Fruit fly (Drosophila melanogaster) whole organism, embryonic: ENCODE results near the gene pkaap.

Source experiments
- BEAF-32 ChIP-seq: fragments of 200-800 bp; sonication (Bioruptor generic); optimal IDR thresholded peaks from 3 replicates; lab custom pipeline; 2017; ENCODE audit warnings: missing biosample characterization, missing genetic modification characterization, mild to moderate bottlenecking, moderate library complexity, missing genetic modification reagents
- Bteb2 ChIP-seq: fragments of 200-800 bp; sonication (Bioruptor generic); optimal IDR thresholded peaks from 2 replicates; lab custom pipeline; 2016; ENCODE audit warnings: missing biosample characterization, missing genetic modification characterization
- CG11456 ChIP-seq: fragments of 200-800 bp; sonication (Bioruptor generic); IDR thresholded peaks from 3 replicates; pipeline ENCODE4 v1.3.6; 2022; ENCODE audit warnings: missing biosample characterization, missing genetic modification characterization
- CG12155 ChIP-seq: fragments of 200-800 bp; sonication (Bioruptor generic); optimal IDR thresholded peaks from 3 replicates; lab custom pipeline; 2016; ENCODE audit warnings: missing biosample characterization, missing genetic modification characterization
- CG12391 ChIP-seq: fragments of 200-800 bp; sonication (Bioruptor generic); optimal IDR thresholded peaks from 3 replicates; lab custom pipeline; 2018; ENCODE audit warnings: missing biosample characterization, mild to moderate bottlenecking, missing genetic modification characterization, moderate library complexity
- CG13287 ChIP-seq: fragments of 200-800 bp; sonication (Bioruptor generic); IDR thresholded peaks from 2 replicates; pipeline ENCODE4 v1.3.6; 2022; ENCODE audit warnings: missing biosample characterization, missing genetic modification characterization; ENCODE audit not compliant: partially characterized antibody
- CG13296 ChIP-seq: fragments of 200-800 bp; sonication (Bioruptor generic); optimal IDR thresholded peaks from 3 replicates; lab custom pipeline; 2018; ENCODE audit warnings: missing biosample characterization, mild to moderate bottlenecking, missing genetic modification characterization
- CG14965 ChIP-seq: fragments of 200-800 bp; sonication (Bioruptor generic); optimal IDR thresholded peaks from 2 replicates; lab custom pipeline; 2016; ENCODE audit warnings: missing biosample characterization, missing genetic modification characterization, borderline replicate concordance
- CG15073 ChIP-seq: fragments of 200-800 bp; sonication (Bioruptor generic); optimal IDR thresholded peaks from 2 replicates; lab custom pipeline; 2016; ENCODE audit warnings: missing biosample characterization, missing genetic modification characterization
- CG15269 ChIP-seq: fragments of 200-800 bp; sonication (Bioruptor generic); optimal IDR thresholded peaks from 2 replicates; lab custom pipeline; 2018; ENCODE audit warnings: missing biosample characterization, mild to moderate bottlenecking, missing genetic modification characterization, moderate library complexity
- CG1602 ChIP-seq: fragments of 200-800 bp; sonication (Bioruptor generic); optimal IDR thresholded peaks from 3 replicates; lab custom pipeline; 2016; ENCODE audit warnings: missing biosample characterization, missing genetic modification characterization
- CG1603 ChIP-seq: fragments of 200-800 bp; sonication (Bioruptor generic); optimal IDR thresholded peaks from 2 replicates; lab custom pipeline; 2019; ENCODE audit warnings: missing biosample characterization, mild to moderate bottlenecking, missing genetic modification characterization, moderate library complexity
- CG17359 ChIP-seq: fragments of 200-800 bp; sonication (Bioruptor generic); optimal IDR thresholded peaks from 3 replicates; lab custom pipeline; 2018; ENCODE audit warnings: missing biosample characterization, mild to moderate bottlenecking, missing genetic modification characterization, moderate library complexity
- CG17385 ChIP-seq: fragments of 200-800 bp; sonication (Bioruptor generic); optimal IDR thresholded peaks from 3 replicates; lab custom pipeline; 2018; ENCODE audit warnings: missing biosample characterization, mild to moderate bottlenecking, missing genetic modification characterization
- CG18262 ChIP-seq: fragments of 200-800 bp; optimal IDR thresholded peaks from 3 replicates; lab custom pipeline; 2019; ENCODE audit warnings: missing biosample characterization, mild to moderate bottlenecking, missing genetic modification characterization, moderate library complexity
- CG2116 ChIP-seq: fragments of 200-800 bp; sonication (Bioruptor generic); optimal IDR thresholded peaks from 3 replicates; lab custom pipeline; 2018; ENCODE audit warnings: missing biosample characterization, mild to moderate bottlenecking, missing genetic modification characterization
- CG2120 ChIP-seq: fragments of 200-800 bp; sonication (Bioruptor generic); optimal IDR thresholded peaks from 3 replicates; lab custom pipeline; 2016; ENCODE audit warnings: missing biosample characterization, missing genetic modification characterization
- CG33557 ChIP-seq: fragments of 200-800 bp; sonication (Bioruptor generic); optimal IDR thresholded peaks from 2 replicates; lab custom pipeline; 2019; ENCODE audit warnings: missing biosample characterization, mild to moderate bottlenecking, missing genetic modification characterization, moderate library complexity
- CG7556 ChIP-seq: fragments of 200-800 bp; sonication (Bioruptor generic); optimal IDR thresholded peaks from 2 replicates; lab custom pipeline; 2017; ENCODE audit warnings: missing biosample characterization, mild to moderate bottlenecking, missing genetic modification characterization
- CG7987 ChIP-seq: fragments of 200-800 bp; sonication (Bioruptor generic); optimal IDR thresholded peaks from 2 replicates; lab custom pipeline; 2018; ENCODE audit warnings: missing biosample characterization, mild to moderate bottlenecking, missing genetic modification characterization, moderate library complexity
- CG8388 ChIP-seq: fragments of 200-800 bp; sonication (Bioruptor generic); optimal IDR thresholded peaks from 2 replicates; lab custom pipeline; 2019; ENCODE audit warnings: missing biosample characterization, mild to moderate bottlenecking, missing genetic modification characterization, moderate library complexity
- CTCF ChIP-seq: fragments of 200-800 bp; sonication (Bioruptor generic); optimal IDR thresholded peaks from 2 replicates; lab custom pipeline; 2017; ENCODE audit warnings: missing biosample characterization, mild to moderate bottlenecking, missing genetic modification characterization, moderate library complexity
- CoRest ChIP-seq: fragments of 200-800 bp; sonication (Bioruptor generic); optimal IDR thresholded peaks from 3 replicates; lab custom pipeline; 2018; ENCODE audit warnings: missing biosample characterization, mild to moderate bottlenecking, missing genetic modification characterization, moderate library complexity
- Dbx ChIP-seq: fragments of 200-800 bp; sonication (Bioruptor generic); IDR thresholded peaks from 3 replicates; pipeline ENCODE4 v1.3.6; 2022; ENCODE audit warnings: missing biosample characterization, missing genetic modification characterization
- Doc3 ChIP-seq: fragments of 200-800 bp; sonication (Bioruptor generic); IDR thresholded peaks from 3 replicates; pipeline ENCODE4 v1.3.6; 2022; ENCODE audit warnings: missing biosample characterization, missing genetic modification characterization; ENCODE audit not compliant: partially characterized antibody
- Fer3 ChIP-seq: fragments of 200-800 bp; sonication (Bioruptor generic); optimal IDR thresholded peaks from 2 replicates; lab custom pipeline; 2018; ENCODE audit warnings: missing biosample characterization, mild to moderate bottlenecking, missing genetic modification characterization, moderate library complexity
- GATAe ChIP-seq: fragments of 200-800 bp; sonication (Bioruptor generic); conservative IDR thresholded peaks from 2 replicates; pipeline ENCODE4 v1.3.6; 2022; ENCODE audit warnings: missing biosample characterization, missing genetic modification characterization
- HLH4C ChIP-seq: fragments of 200-800 bp; sonication (Bioruptor generic); IDR thresholded peaks from 3 replicates; pipeline ENCODE4 v1.3.6; 2022; ENCODE audit warnings: missing biosample characterization, missing genetic modification characterization; ENCODE audit not compliant: partially characterized antibody
- Lhr ChIP-seq: fragments of 200-800 bp; sonication (Bioruptor generic); optimal IDR thresholded peaks from 3 replicates; lab custom pipeline; 2017; ENCODE audit warnings: mild to moderate bottlenecking, missing biosample characterization, missing genetic modification reagents, missing genetic modification characterization
- Max ChIP-seq: fragments of 200-800 bp; sonication (Bioruptor generic); optimal IDR thresholded peaks from 2 replicates; lab custom pipeline; 2016; ENCODE audit warnings: missing biosample characterization, mild to moderate bottlenecking, missing genetic modification characterization
- Oaz ChIP-seq: fragments of 200-800 bp; sonication (Bioruptor generic); IDR thresholded peaks from 2 replicates; pipeline ENCODE4 v1.3.6; 2022; ENCODE audit warnings: missing biosample characterization, missing genetic modification characterization
- Six4 ChIP-seq: fragments of 200-800 bp; sonication (Bioruptor generic); optimal IDR thresholded peaks from 2 replicates; lab custom pipeline; 2016; ENCODE audit warnings: missing biosample characterization, missing genetic modification characterization
- Sry-δ ChIP-seq: fragments of 200-800 bp; sonication (Bioruptor generic); optimal IDR thresholded peaks from 2 replicates; lab custom pipeline; 2016; ENCODE audit warnings: missing biosample characterization, missing genetic modification characterization
- Xrp1 ChIP-seq: fragments of 200-800 bp; sonication (Bioruptor generic); IDR thresholded peaks from 2 replicates; pipeline ENCODE4 v1.3.6; 2022; ENCODE audit warnings: missing biosample characterization, missing genetic modification characterization
- bsh ChIP-seq, 2 experiments: fragments of 200-800 bp; sonication (Bioruptor generic); optimal IDR thresholded peaks; 2 replicates each; lab custom pipeline; 2017 to 2018; ENCODE audit warnings: mild to moderate bottlenecking in 2 of 2, missing biosample characterization in 2 of 2, missing genetic modification characterization in 2 of 2, moderate library complexity in 1 of 2
- caup ChIP-seq: fragments of 200-800 bp; sonication (Bioruptor generic); optimal IDR thresholded peaks from 3 replicates; lab custom pipeline; 2017; ENCODE audit warnings: missing biosample characterization, mild to moderate bottlenecking, missing genetic modification characterization, moderate library complexity; ENCODE audit not compliant: severe bottlenecking
- chm ChIP-seq: fragments of 200-800 bp; sonication (Bioruptor generic); IDR thresholded peaks from 2 replicates; pipeline ENCODE4 v1.3.6; 2022; ENCODE audit warnings: missing biosample characterization, missing genetic modification characterization
- crp ChIP-seq, 2 experiments: fragments of 200-800 bp; sonication (Bioruptor generic); optimal IDR thresholded peaks; 2 replicates in 1 of 2; 3 replicates in 1 of 2; lab custom pipeline; 2017; ENCODE audit warnings: missing biosample characterization in 2 of 2, missing genetic modification characterization in 2 of 2, mild to moderate bottlenecking in 1 of 2, moderate library complexity in 1 of 2
- dpn ChIP-seq, 2 experiments: fragments of 200-800 bp; sonication (Bioruptor generic); optimal IDR thresholded peaks; 3 replicates each; lab custom pipeline; 2016; ENCODE audit warnings: missing biosample characterization in 2 of 2, missing genetic modification characterization in 2 of 2
- gsb ChIP-seq: fragments of 200-800 bp; sonication (Bioruptor generic); IDR thresholded peaks from 2 replicates; pipeline ENCODE4 v1.3.6; 2022; ENCODE audit warnings: missing biosample characterization, missing genetic modification characterization
- nmo ChIP-seq: fragments of 200-800 bp; sonication (Bioruptor generic); optimal IDR thresholded peaks from 2 replicates; lab custom pipeline; 2018; ENCODE audit warnings: missing biosample characterization, mild to moderate bottlenecking, missing genetic modification characterization, moderate library complexity
- ro ChIP-seq: fragments of 200-800 bp; sonication (Bioruptor generic); IDR thresholded peaks from 2 replicates; pipeline ENCODE4 v1.3.6; 2022; ENCODE audit warnings: missing biosample characterization, missing genetic modification characterization
- scrt ChIP-seq: fragments of 200-800 bp; sonication (Bioruptor generic); optimal IDR thresholded peaks from 2 replicates; lab custom pipeline; 2018; ENCODE audit warnings: missing biosample characterization, mild to moderate bottlenecking, missing genetic modification characterization, moderate library complexity
- sd ChIP-seq: fragments of 200-800 bp; sonication (Bioruptor generic); optimal IDR thresholded peaks from 3 replicates; lab custom pipeline; 2018; ENCODE audit warnings: missing biosample characterization, mild to moderate bottlenecking, missing genetic modification characterization, moderate library complexity
- slbo ChIP-seq: fragments of 200-800 bp; sonication (Bioruptor generic); IDR thresholded peaks from 2 replicates; pipeline ENCODE4 v1.3.6; 2022; ENCODE audit warnings: missing biosample characterization, missing genetic modification characterization
- trem ChIP-seq: fragments of 200-800 bp; optimal IDR thresholded peaks from 3 replicates; lab custom pipeline; 2019; ENCODE audit warnings: missing biosample characterization, mild to moderate bottlenecking, missing genetic modification characterization, moderate library complexity
- ttk ChIP-seq: fragments of 200-800 bp; sonication (Bioruptor generic); IDR thresholded peaks from 2 replicates; pipeline ENCODE4 v2.1.2; 2022; ENCODE audit warnings: missing biosample characterization, missing genetic modification characterization
- vfl ChIP-seq: fragments of 200-800 bp; sonication (Bioruptor generic); optimal IDR thresholded peaks from 2 replicates; lab custom pipeline; 2016; ENCODE audit warnings: missing biosample characterization, missing genetic modification characterization
- zen2 ChIP-seq: fragments of 200-800 bp; sonication (Bioruptor generic); IDR thresholded peaks from 3 replicates; pipeline ENCODE4 v1.3.6; 2022; ENCODE audit warnings: missing biosample characterization, missing genetic modification characterization; ENCODE audit not compliant: partially characterized antibody

The pkaap gene

dm6 chr2L:16302773-16303279, 14.7 kb downstream of the pkaap start, which contains the start of gene GMF (continued):
- TF ChIP-seq CG12155 (GFP tag; lab: Kevin White, UChicago) (peak; percentile 20), nmo (peak; percentile 75), Sry-δ (peak; percentile 61), CG7987 (GFP tag; lab: Kevin White, UChicago) (no peak), CG14965 (no peak), sd (tag; lab: Kevin White, UChicago) (peak; percentile 57), zen2 (GFP tag; lab: Robert Waterston, UW) (no peak), Dbx (0 out of 3 replicates have a peak, but pooled peaks have one; percentile 11), CG17385 (peak; percentile 38), ttk (GFP tag; lab: Robert Waterston, UW) (no peak), CG8388 (GFP tag; lab: Kevin White, UChicago) (peak; percentile 54), Bteb2 (GFP tag; lab: Kevin White, UChicago) (peak; percentile 6), CG13296 (GFP tag; lab: Kevin White, UChicago) (peak; percentile 22), trem (tag; lab: Kevin White, UChicago) (peak; percentile 61), Xrp1 (GFP tag; lab: Robert Waterston, UW) (peak; percentile 55), CG11456 (GFP tag; lab: Robert Waterston, UW) (no peak), CoRest (tag; lab: Kevin White, UChicago) (peak; percentile 72), vfl (GFP tag; lab: Kevin White, UChicago) (no peak), BEAF-32 (GFP tag; lab: Kevin White, UChicago) (peak; percentile 67), slbo (GFP tag; lab: Robert Waterston, UW) (peak; percentile 45; the same call in 1 of the 2 replicates), Max (GFP tag; lab: Kevin White, UChicago) (peak; percentile 46), GATAe (no peak), Oaz (no peak), Doc3 (GFP tag; lab: Robert Waterston, UW) (no peak), CG13287 (GFP tag; lab: Robert Waterston, UW) (0 out of 2 replicates have a peak, but pooled peaks have one; percentile 25), Lhr (GFP tag; lab: Kevin White, UChicago) (peak; percentile 53), scrt (GFP tag; lab: Kevin White, UChicago) (no peak), CG2120 (GFP tag; lab: Kevin White, UChicago) (peak; percentile 41), CG7556 (GFP tag; lab: Kevin White, UChicago) (peak; percentile 30), CG12391 (tag; lab: Kevin White, UChicago) (peak; percentile 78), CG18262 (tag; lab: Kevin White, UChicago) (peak; percentile 60), CG15073 (GFP tag; lab: Kevin White, UChicago) (no peak), CTCF (no peak), CG2116 (peak; percentile 62), dpn (GFP tag; optimal IDR thresholded peaks at IDR 0.05; lab: Kevin White, UChicago) (peak; percentile 9 to 27), HLH4C (GFP tag; lab: Robert Waterston, UW) (no peak), Fer3 (peak; percentile 20), crp (GFP tag; optimal IDR thresholded peaks at IDR 0.05; lab: Kevin White, UChicago) (peak in 1 of 2 experiments; percentile 21), CG17359 (tag; lab: Kevin White, UChicago) (peak; percentile 14), CG1603 (tag; lab: Kevin White, UChicago) (no peak), bsh (GFP tag; optimal IDR thresholded peaks at IDR 0.05; lab: Kevin White, UChicago) (peak in 1 of 2 experiments; percentile 40), chm (no peak), ro (GFP tag; lab: Robert Waterston, UW) (no peak), CG15269 (tag; lab: Kevin White, UChicago) (no peak), caup (GFP tag; lab: Kevin White, UChicago) (no peak), gsb (GFP tag; lab: Robert Waterston, UW) (no peak), CG1602 (GFP tag; lab: Kevin White, UChicago) (peak; percentile 23), CG33557 (GFP tag; lab: Kevin White, UChicago) (peak; percentile 37), Six4 (peak; percentile 6)
